Worm (Caenorhabditis elegans): ENCODE measurements around the gene F40A3.4.

ce11 chrV:7853900-7854299, 21.7 kb upstream of the F40A3.4 start:
- TF ChIP-seq klf-2 (GFP tag; conservative IDR thresholded peaks at IDR 0.05) (no peak), cog-1 (tag; optimal IDR thresholded peaks at IDR 0.05) (no peak), ztf-29 (GFP tag; IDR thresholded peaks at IDR 0.05) (no peak), tab-1 (GFP tag; IDR thresholded peaks at IDR 0.05) (no peak), ztf-23 (GFP tag; IDR thresholded peaks at IDR 0.05) (no peak), med-1 (GFP tag; optimal IDR thresholded peaks at IDR 0.05; ENCODE audit: insufficient read depth) (no peak), T22C8.4 (GFP tag; IDR thresholded peaks at IDR 0.05) (no peak)
